Fruit fly (Drosophila melanogaster) whole organism, wandering third instar larva: ENCODE results near the gene CG43799.

Source experiments
- Abd-B ChIP-seq: fragments of >200 bp; optimal IDR thresholded peaks from 2 replicates; lab custom pipeline; 2017; ENCODE audit warnings: missing biosample characterization, missing genetic modification characterization
- CG32264 ChIP-seq: fragments of 200-800 bp; sonication (Bioruptor generic); optimal IDR thresholded peaks from 2 replicates; lab custom pipeline; 2016; ENCODE audit warnings: missing biosample characterization, missing genetic modification characterization
- CG9705 ChIP-seq: fragments of 200-800 bp; sonication (Bioruptor generic); optimal IDR thresholded peaks from 2 replicates; lab custom pipeline; 2018; ENCODE audit warnings: missing biosample characterization, mild to moderate bottlenecking, missing genetic modification characterization
- CrebA ChIP-seq: fragments of 200-800 bp; sonication (Bioruptor generic); optimal IDR thresholded peaks from 2 replicates; lab custom pipeline; 2016; ENCODE audit warnings: missing biosample characterization, mild to moderate bottlenecking, missing genetic modification characterization, borderline replicate concordance
- Dfd ChIP-seq: fragments of >200 bp; optimal IDR thresholded peaks from 2 replicates; lab custom pipeline; 2017; ENCODE audit warnings: missing biosample characterization, missing genetic modification characterization
- Dif ChIP-seq: fragments of 200-275, 200-300 bp; sonication (Bioruptor generic); optimal IDR thresholded peaks from 2 replicates; lab custom pipeline; 2018; ENCODE audit warnings: missing biosample characterization, missing genetic modification characterization; ENCODE audit not compliant: partially characterized antibody
- GATAd ChIP-seq: sonication (Bioruptor generic); optimal IDR thresholded peaks from 2 replicates; lab custom pipeline; 2016; ENCODE audit warnings: missing biosample characterization, missing genetic modification characterization
- HLH106 ChIP-seq: fragments of 200-800 bp; optimal IDR thresholded peaks from 3 replicates; lab custom pipeline; 2019; ENCODE audit warnings: missing biosample characterization, mild to moderate bottlenecking, missing genetic modification characterization, moderate library complexity
- Hnf4 ChIP-seq: fragments of 200-800 bp; sonication (Bioruptor generic); optimal IDR thresholded peaks from 2 replicates; lab custom pipeline; 2016; ENCODE audit warnings: missing biosample characterization, mild to moderate bottlenecking, missing genetic modification characterization
- Hr78 ChIP-seq: fragments of >200 bp; optimal IDR thresholded peaks from 2 replicates; lab custom pipeline; 2017; ENCODE audit warnings: missing biosample characterization, missing genetic modification characterization
- Hr83 ChIP-seq: fragments of 200-300 bp; sonication (Bioruptor generic); optimal IDR thresholded peaks from 2 replicates; lab custom pipeline; 2016; ENCODE audit warnings: missing biosample characterization, mild to moderate bottlenecking, missing genetic modification characterization, moderate library complexity; ENCODE audit not compliant: poor library complexity, severe bottlenecking
- Jra ChIP-seq: sonication (Bioruptor generic); optimal IDR thresholded peaks from 2 replicates; lab custom pipeline; 2016; ENCODE audit warnings: missing biosample characterization, missing genetic modification characterization
- Mio ChIP-seq: sonication (Bioruptor generic); optimal IDR thresholded peaks from 2 replicates; lab custom pipeline; 2016; ENCODE audit warnings: missing biosample characterization, missing genetic modification characterization
- Myc ChIP-seq: fragments of >200 bp; optimal IDR thresholded peaks from 2 replicates; lab custom pipeline; 2017
- N ChIP-seq: fragments of >200 bp; optimal IDR thresholded peaks from 2 replicates; lab custom pipeline; 2018; ENCODE audit warnings: missing biosample characterization, missing external identifiers, missing genetic modification characterization
- OdsH ChIP-seq: fragments of 200-800 bp; sonication (Bioruptor generic); optimal IDR thresholded peaks from 2 replicates; lab custom pipeline; 2016; ENCODE audit warnings: missing biosample characterization, mild to moderate bottlenecking, missing genetic modification characterization
- Rel ChIP-seq, 2 experiments: fragments of 200-800 bp; sonication (Bioruptor generic) in 1 of 2; optimal IDR thresholded peaks; 2 replicates in 1 of 2; 3 replicates in 1 of 2; lab custom pipeline; 2016 to 2019; ENCODE audit warnings: mild to moderate bottlenecking in 2 of 2, missing biosample characterization in 2 of 2, missing genetic modification characterization in 2 of 2, moderate library complexity in 1 of 2
- Sp1 ChIP-seq: fragments of 200-800 bp; sonication (Bioruptor generic); optimal IDR thresholded peaks from 3 replicates; lab custom pipeline; 2019; ENCODE audit warnings: missing biosample characterization, mild to moderate bottlenecking, missing genetic modification characterization, moderate library complexity
- Vsx2 ChIP-seq: fragments of 200-300, 225-300 bp; sonication (Bioruptor generic); optimal IDR thresholded peaks from 2 replicates; lab custom pipeline; 2018; ENCODE audit warnings: missing biosample characterization, missing genetic modification characterization; ENCODE audit not compliant: partially characterized antibody
- br ChIP-seq: fragments of 200-800 bp; sonication (Bioruptor generic); optimal IDR thresholded peaks from 2 replicates; lab custom pipeline; 2016; ENCODE audit warnings: missing biosample characterization, missing genetic modification characterization
- brk ChIP-seq: fragments of 200-800 bp; sonication (Bioruptor generic); optimal IDR thresholded peaks from 2 replicates; lab custom pipeline; 2016; ENCODE audit warnings: missing biosample characterization, mild to moderate bottlenecking, missing genetic modification characterization
- dl ChIP-seq, 2 experiments: fragments of 175-275, 200-275 bp in 1 of 2; fragments of 200-275 bp in 1 of 2; sonication (Bioruptor generic); optimal IDR thresholded peaks; lab custom pipeline; 2018; ENCODE audit warnings: mild to moderate bottlenecking in 2 of 2, missing biosample characterization in 2 of 2, missing genetic modification characterization in 2 of 2, moderate library complexity in 2 of 2; ENCODE audit not compliant: partially characterized antibody in 2 of 2, insufficient read depth in 1 of 2
- dmrt93B ChIP-seq: fragments of 200-800 bp; sonication (Bioruptor generic); optimal IDR thresholded peaks from 2 replicates; lab custom pipeline; 2018; ENCODE audit warnings: missing biosample characterization, mild to moderate bottlenecking, missing genetic modification characterization
- dsf ChIP-seq: sonication (Bioruptor generic); optimal IDR thresholded peaks from 2 replicates; lab custom pipeline; 2016; ENCODE audit warnings: missing biosample characterization, missing genetic modification characterization, borderline replicate concordance
- ey ChIP-seq: fragments of 200-800 bp; sonication (Bioruptor generic); optimal IDR thresholded peaks from 2 replicates; lab custom pipeline; 2016; ENCODE audit warnings: missing biosample characterization, missing genetic modification characterization
- foxo ChIP-seq, 2 experiments: fragments of 200-800 bp; sonication (Bioruptor generic); optimal IDR thresholded peaks; 2 replicates in 1 of 2; 3 replicates in 1 of 2; lab custom pipeline; 2016 to 2017; ENCODE audit warnings: missing biosample characterization in 2 of 2, missing genetic modification characterization in 2 of 2
- fru ChIP-seq: fragments of 200-800 bp; sonication (Bioruptor generic); optimal IDR thresholded peaks from 3 replicates; lab custom pipeline; 2016; ENCODE audit warnings: missing biosample characterization, mild to moderate bottlenecking, missing genetic modification characterization
- h ChIP-seq: fragments of 200-800 bp; sonication (Bioruptor generic); optimal IDR thresholded peaks from 3 replicates; lab custom pipeline; 2016; ENCODE audit warnings: missing biosample characterization, mild to moderate bottlenecking, missing genetic modification characterization
- jim ChIP-seq: fragments of 175-275, 200-325 bp; sonication (Bioruptor generic); optimal IDR thresholded peaks from 2 replicates; lab custom pipeline; 2016; ENCODE audit warnings: missing biosample characterization, mild to moderate bottlenecking, missing genetic modification characterization
- lola ChIP-seq: fragments of >200 bp; optimal IDR thresholded peaks from 2 replicates; lab custom pipeline; 2017; ENCODE audit warnings: missing biosample characterization, missing genetic modification characterization
- pan ChIP-seq: fragments of >200 bp; optimal IDR thresholded peaks from 2 replicates; lab custom pipeline; 2017
- psq ChIP-seq: fragments of 200-800 bp; sonication (Bioruptor generic); optimal IDR thresholded peaks from 3 replicates; lab custom pipeline; 2017; ENCODE audit warnings: missing biosample characterization, mild to moderate bottlenecking, missing genetic modification characterization, moderate library complexity
- rgr ChIP-seq: fragments of 200-800 bp; sonication (Bioruptor generic); optimal IDR thresholded peaks from 3 replicates; lab custom pipeline; 2016; ENCODE audit warnings: missing biosample characterization, mild to moderate bottlenecking, missing genetic modification characterization
- sage ChIP-seq: fragments of 200-800 bp; sonication (Bioruptor generic); optimal IDR thresholded peaks from 2 replicates; lab custom pipeline; 2016; ENCODE audit warnings: missing biosample characterization, mild to moderate bottlenecking, missing genetic modification characterization
- sv ChIP-seq: fragments of 200-800 bp; sonication (Bioruptor generic); optimal IDR thresholded peaks from 3 replicates; lab custom pipeline; 2016; ENCODE audit warnings: missing biosample characterization, missing genetic modification characterization
- tai ChIP-seq: sonication (Bioruptor generic); optimal IDR thresholded peaks from 2 replicates; lab custom pipeline; 2016; ENCODE audit warnings: missing biosample characterization, missing genetic modification characterization
- usp ChIP-seq: fragments of >200 bp; optimal IDR thresholded peaks from 2 replicates; lab custom pipeline; 2017; ENCODE audit warnings: missing biosample characterization, missing genetic modification characterization
- woc ChIP-seq: sonication (Bioruptor generic); optimal IDR thresholded peaks from 2 replicates; lab custom pipeline; 2016; ENCODE audit warnings: missing biosample characterization, mild to moderate bottlenecking, missing genetic modification characterization

Gene CG43799

dm6 chr2L:7254712-7255183 is 27.2 kb downstream of the CG43799 start:
- TF ChIP-seq Vsx2, result no peak
- TF ChIP-seq Myc (lab: Kevin White, UChicago), result no peak
- no peak for TF ChIP-seq Jra (GFP tag; lab: Kevin White, UChicago)
- no peak for TF ChIP-seq lola
- TF ChIP-seq jim (GFP tag; lab: Kevin White, UChicago), result no peak
- TF ChIP-seq Dif (GFP tag; lab: Kevin White, UChicago), result no peak
- TF ChIP-seq sage, result no peak
- no peak for TF ChIP-seq Rel (GFP tag; optimal IDR thresholded peaks at IDR 0.05; lab: Kevin White, UChicago)
- TF ChIP-seq Rel (tag; optimal IDR thresholded peaks at IDR 0.05; lab: Kevin White, UChicago), result no peak
- TF ChIP-seq CrebA (GFP tag; lab: Kevin White, UChicago), result no peak
- no peak for TF ChIP-seq woc
- TF ChIP-seq sv, result no peak
- no peak for TF ChIP-seq Hr83 (GFP tag; lab: Kevin White, UChicago)
- TF ChIP-seq br, result no peak
- TF ChIP-seq OdsH (GFP tag; lab: Kevin White, UChicago), result no peak
- TF ChIP-seq tai, result no peak
- no peak for TF ChIP-seq HLH106 (tag; lab: Kevin White, UChicago)
- TF ChIP-seq foxo (GFP tag; optimal IDR thresholded peaks at IDR 0.05; lab: Kevin White, UChicago), result no peak
- TF ChIP-seq CG9705 (GFP tag; lab: Kevin White, UChicago), result no peak
- TF ChIP-seq dmrt93B (GFP tag; lab: Kevin White, UChicago), result no peak
- TF ChIP-seq Hnf4 (GFP tag; lab: Kevin White, UChicago), result no peak

- no peak for TF ChIP-seq HLH106 (tag; lab: Kevin White, UChicago)
- no peak for TF ChIP-seq tai
- no peak for TF ChIP-seq Jra (GFP tag; lab: Kevin White, UChicago)
- no peak for TF ChIP-seq fru (GFP tag; lab: Kevin White, UChicago)
- no peak for TF ChIP-seq Dfd (GFP tag; lab: Kevin White, UChicago)
- TF ChIP-seq h (GFP tag; lab: Kevin White, UChicago), result no peak
- TF ChIP-seq GATAd, result no peak
- no peak for TF ChIP-seq Sp1 (GFP tag; lab: Kevin White, UChicago)
- no peak for TF ChIP-seq Mio (GFP tag; lab: Kevin White, UChicago)
Observed at dm6 chr2L:7256144-7256543, 28.6 kb downstream of the CG43799 start.

- TF ChIP-seq Myc (lab: Kevin White, UChicago) (no peak), br (no peak), dsf (GFP tag; lab: Kevin White, UChicago) (no peak), pan (no peak), Mio (GFP tag; lab: Kevin White, UChicago) (no peak)
Observed at dm6 chr2L:7257212-7257611, 29.7 kb downstream of the CG43799 start, which contains the start of gene CG31909. CG31909 (plus strand) TSS chr2L:7257512.

DNA sequence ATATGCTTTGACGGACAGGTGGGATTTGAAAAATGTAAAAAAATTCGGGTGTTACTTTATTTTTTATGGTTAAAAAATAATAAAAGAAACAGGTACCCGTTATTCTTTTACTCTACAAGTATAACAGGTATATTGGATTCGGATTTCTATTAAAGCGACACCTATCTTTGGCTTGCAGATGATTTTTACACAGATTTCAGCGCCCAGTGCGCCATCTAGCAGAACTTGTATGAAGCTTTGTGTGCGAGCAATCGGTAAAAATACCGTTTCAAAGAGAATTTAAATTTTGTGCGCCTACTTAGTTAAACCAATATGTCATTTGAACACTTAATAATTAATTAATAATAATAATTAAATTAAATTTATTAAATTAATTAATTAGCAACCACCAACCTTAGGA is 30.6 kb downstream of the CG43799 start:
- TF ChIP-seq HLH106 (tag; lab: Kevin White, UChicago), result peak; percentile 54
- TF ChIP-seq foxo (GFP tag; optimal IDR thresholded peaks at IDR 0.05; lab: Kevin White, UChicago), result peak in 1 of 2 experiments; percentile 61
- TF ChIP-seq h (GFP tag; lab: Kevin White, UChicago), result peak; percentile 52
- TF ChIP-seq sv, result no peak
- TF ChIP-seq Jra (GFP tag; lab: Kevin White, UChicago), result no peak
- TF ChIP-seq dl (GFP tag; optimal IDR thresholded peaks at IDR 0.05; lab: Kevin White, UChicago; ENCODE audit: insufficient read depth in 1 of 2, partially characterized antibody in 2 of 2), result no peak
- peak; percentile 94 for TF ChIP-seq Myc (lab: Kevin White, UChicago)
- TF ChIP-seq OdsH (GFP tag; lab: Kevin White, UChicago), result peak; percentile 45
- TF ChIP-seq Vsx2, result no peak
- peak; percentile 26 for TF ChIP-seq ey (GFP tag; lab: Kevin White, UChicago)
- peak; percentile 10 for TF ChIP-seq br
- no peak for TF ChIP-seq woc
- TF ChIP-seq N, result no peak
- no peak for TF ChIP-seq Rel (GFP tag; optimal IDR thresholded peaks at IDR 0.05; lab: Kevin White, UChicago)
- TF ChIP-seq Rel (tag; optimal IDR thresholded peaks at IDR 0.05; lab: Kevin White, UChicago), result no peak
- no peak for TF ChIP-seq brk (GFP tag; lab: Kevin White, UChicago)
- TF ChIP-seq Hr78 (GFP tag; lab: Kevin White, UChicago), result no peak
- peak; percentile 47 for TF ChIP-seq tai
- no peak for TF ChIP-seq sage
- peak; percentile 26 for TF ChIP-seq CG9705 (GFP tag; lab: Kevin White, UChicago)
- TF ChIP-seq rgr (GFP tag; lab: Kevin White, UChicago), result peak; percentile 54
- TF ChIP-seq Abd-B (GFP tag; lab: Kevin White, UChicago), result no peak
- TF ChIP-seq jim (GFP tag; lab: Kevin White, UChicago), result no peak
- TF ChIP-seq Dif (GFP tag; lab: Kevin White, UChicago), result no peak
- TF ChIP-seq CG32264 (GFP tag; lab: Kevin White, UChicago), result no peak
- TF ChIP-seq GATAd, result no peak
- no peak for TF ChIP-seq dsf (GFP tag; lab: Kevin White, UChicago)
- no peak for TF ChIP-seq pan
- peak; percentile 46 for TF ChIP-seq Hr83 (GFP tag; lab: Kevin White, UChicago)
- no peak for TF ChIP-seq dmrt93B (GFP tag; lab: Kevin White, UChicago)
- TF ChIP-seq usp, result no peak
- no peak for TF ChIP-seq Sp1 (GFP tag; lab: Kevin White, UChicago)
- peak; percentile 17 for TF ChIP-seq fru (GFP tag; lab: Kevin White, UChicago)
- peak; percentile 46 for TF ChIP-seq Hnf4 (GFP tag; lab: Kevin White, UChicago)
- TF ChIP-seq Dfd (GFP tag; lab: Kevin White, UChicago), result no peak
- TF ChIP-seq psq (GFP tag; lab: Kevin White, UChicago), result no peak
- no peak for TF ChIP-seq Mio (GFP tag; lab: Kevin White, UChicago)
- TF ChIP-seq CrebA (GFP tag; lab: Kevin White, UChicago), result no peak
- no peak for TF ChIP-seq lola
